Worm (Caenorhabditis elegans) whole organism, young adult: ENCODE data around the gene cwp-3.

Source experiments
- B0019.2 ChIP-seq: fragments of 200-800 bp; sonication (Bioruptor generic); conservative IDR thresholded peaks from 2 replicates; pipeline ENCODE4 v1.3.6; 2022; ENCODE audit warnings: missing genetic modification reagents, missing genetic modification characterization, missing compliant biosample characterization
- B0336.3 ChIP-seq: fragments of 200-800 bp; sonication (Bioruptor generic); IDR thresholded peaks from 2 replicates; pipeline ENCODE4 v1.3.6; 2022; ENCODE audit warnings: missing genetic modification characterization, missing compliant biosample characterization
- C17E4.6 ChIP-seq: fragments of 200-800 bp; sonication (Bioruptor generic); IDR thresholded peaks from 2 replicates; pipeline ENCODE4 v1.3.6; 2022; ENCODE audit warnings: missing genetic modification reagents, missing genetic modification characterization, missing compliant biosample characterization
- F23B12.7 ChIP-seq: sonication (generic microtip); optimal IDR thresholded peaks from 2 replicates; lab custom pipeline; 2017; ENCODE audit warnings: missing genetic modification characterization, mild to moderate bottlenecking, missing compliant biosample characterization, antibody characterized with exemption, moderate library complexity; ENCODE audit not compliant: insufficient read depth
- F49E8.2 ChIP-seq: sonication (generic microtip); optimal IDR thresholded peaks from 3 replicates; lab custom pipeline; 2017; ENCODE audit warnings: missing genetic modification characterization, mild to moderate bottlenecking, missing compliant biosample characterization, antibody characterized with exemption, moderate library complexity; ENCODE audit not compliant: insufficient read depth
- F57A8.1 ChIP-seq: fragments of 200-800 bp; sonication (Bioruptor generic); optimal IDR thresholded peaks from 2 replicates; lab custom pipeline; 2018; ENCODE audit warnings: mild to moderate bottlenecking, missing genetic modification characterization, moderate library complexity, missing compliant biosample characterization
- F57C9.4 ChIP-seq: sonication (generic microtip); optimal IDR thresholded peaks from 2 replicates; lab custom pipeline; 2017; ENCODE audit warnings: mild to moderate bottlenecking, missing genetic modification characterization, missing compliant biosample characterization
- K12H6.12 ChIP-seq: fragments of 200-800 bp; sonication (Bioruptor generic); optimal IDR thresholded peaks from 2 replicates; lab custom pipeline; 2018; ENCODE audit warnings: mild to moderate bottlenecking, missing genetic modification characterization, missing compliant biosample characterization
- Y67H2A.10 ChIP-seq: fragments of 200-800 bp; sonication (Bioruptor generic); conservative IDR thresholded peaks from 2 replicates; pipeline ENCODE4 v1.3.6; 2022; ENCODE audit warnings: missing genetic modification reagents, missing genetic modification characterization, missing compliant biosample characterization
- ZK185.1 ChIP-seq: sonication (generic microtip); optimal IDR thresholded peaks from 2 replicates; lab custom pipeline; 2016; ENCODE audit warnings: mild to moderate bottlenecking, missing genetic modification characterization, missing compliant biosample characterization; ENCODE audit not compliant: poor library complexity, severe bottlenecking
- ama-1 ChIP-seq, 3 experiments: fragments of 150-350 bp in 1 of 3; sonication (generic microtip) in 2 of 3; optimal IDR thresholded peaks; 2 replicates each; lab custom pipeline; 2014 to 2018; ENCODE audit warnings: missing biosample characterization in 2 of 3, missing genetic modification characterization in 2 of 3, missing genetic modification reagents in 2 of 3
- aptf-2 ChIP-seq: fragments of 200-800 bp; sonication (Bioruptor generic); conservative IDR thresholded peaks from 2 replicates; pipeline ENCODE4 v1.3.6; 2022; ENCODE audit warnings: missing genetic modification reagents, missing genetic modification characterization, missing compliant biosample characterization
- cebp-1 ChIP-seq, 2 experiments: fragments of 200-800 bp in 1 of 2; sonication (Bioruptor generic) in 1 of 2; sonication (generic microtip) in 1 of 2; IDR thresholded peaks in 1 of 2; optimal IDR thresholded peaks in 1 of 2; 2 replicates each; pipeline versions ENCODE4 v1.3.6 to Lab custom; 2017 to 2022; ENCODE audit warnings: missing compliant biosample characterization in 2 of 2, missing genetic modification characterization in 2 of 2, mild to moderate bottlenecking in 1 of 2, missing genetic modification reagents in 1 of 2, moderate library complexity in 1 of 2
- ceh-100 ChIP-seq: fragments of 200-800 bp; sonication (Bioruptor generic); IDR thresholded peaks from 2 replicates; pipeline ENCODE4 v1.3.6; 2022; ENCODE audit warnings: missing genetic modification reagents, missing genetic modification characterization, missing compliant biosample characterization
- ceh-27 ChIP-seq: fragments of 200-800 bp; sonication (Bioruptor generic); optimal IDR thresholded peaks from 2 replicates; lab custom pipeline; 2018; ENCODE audit warnings: mild to moderate bottlenecking, missing genetic modification characterization, moderate library complexity, missing compliant biosample characterization
- ceh-40 ChIP-seq: fragments of 200-800 bp; sonication (Bioruptor generic); IDR thresholded peaks from 2 replicates; pipeline ENCODE4 v1.3.6; 2022; ENCODE audit warnings: missing genetic modification characterization, missing compliant biosample characterization
- ceh-58 ChIP-seq: fragments of 200-800 bp; sonication (Bioruptor generic); IDR thresholded peaks from 2 replicates; pipeline ENCODE4 v1.3.6; 2022; ENCODE audit warnings: missing genetic modification characterization, missing compliant biosample characterization
- ceh-79 ChIP-seq: sonication (generic microtip); optimal IDR thresholded peaks from 2 replicates; lab custom pipeline; 2017; ENCODE audit warnings: mild to moderate bottlenecking, missing genetic modification characterization, missing compliant biosample characterization
- ceh-91 ChIP-seq: fragments of 200-800 bp; sonication (Bioruptor generic); IDR thresholded peaks from 2 replicates; pipeline ENCODE4 v1.3.6; 2022; ENCODE audit warnings: missing genetic modification reagents, missing genetic modification characterization, missing compliant biosample characterization
- dox-1 ChIP-seq: fragments of 200-800 bp; sonication (Bioruptor generic); IDR thresholded peaks from 2 replicates; pipeline ENCODE4 v1.3.6; 2022; ENCODE audit warnings: missing genetic modification reagents, missing genetic modification characterization, missing compliant biosample characterization
- dpl-1 ChIP-seq: fragments of 150-350 bp; optimal IDR thresholded peaks from 2 replicates; lab custom pipeline; 2014; ENCODE audit warnings: missing biosample characterization, missing genetic modification reagents, missing genetic modification characterization
- efl-1 ChIP-seq: fragments of 150-350 bp; optimal IDR thresholded peaks from 2 replicates; lab custom pipeline; 2014; ENCODE audit warnings: missing biosample characterization, missing genetic modification reagents, missing genetic modification characterization
- hlh-26 ChIP-seq: fragments of 200-800 bp; sonication (Bioruptor generic); conservative IDR thresholded peaks from 2 replicates; pipeline ENCODE4 v1.3.6; 2022; ENCODE audit warnings: missing genetic modification reagents, missing genetic modification characterization, missing compliant biosample characterization
- hmg-20 ChIP-seq: fragments of 200-800 bp; sonication (Bioruptor generic); IDR thresholded peaks from 2 replicates; pipeline ENCODE4 v1.3.6; 2022; ENCODE audit warnings: missing genetic modification reagents, missing genetic modification characterization, missing compliant biosample characterization
- lin-26 ChIP-seq: fragments of 200-800 bp; sonication (Bioruptor generic); IDR thresholded peaks from 2 replicates; pipeline ENCODE4 v1.3.6; 2022; ENCODE audit warnings: missing genetic modification reagents, missing genetic modification characterization, missing compliant biosample characterization
- lin-35 ChIP-seq, 3 experiments: fragments of 150-350 bp in 2 of 3; sonication (generic microtip) in 1 of 3; optimal IDR thresholded peaks; 2 replicates each; lab custom pipeline; 2014 to 2018; ENCODE audit warnings: missing biosample characterization in 3 of 3, missing genetic modification characterization in 3 of 3, missing genetic modification reagents in 3 of 3
- lir-1 ChIP-seq: fragments of 200-800 bp; sonication (Bioruptor generic); conservative IDR thresholded peaks from 2 replicates; pipeline ENCODE4 v1.3.6; 2022; ENCODE audit warnings: missing genetic modification reagents, missing genetic modification characterization, missing compliant biosample characterization
- madf-6 ChIP-seq: fragments of 200-800 bp; sonication (Bioruptor generic); IDR thresholded peaks from 2 replicates; pipeline ENCODE4 v1.3.6; 2022; ENCODE audit warnings: missing genetic modification reagents, missing genetic modification characterization, missing compliant biosample characterization
- madf-8 ChIP-seq: fragments of 200-800 bp; sonication (Bioruptor generic); conservative IDR thresholded peaks from 2 replicates; pipeline ENCODE4 v1.3.6; 2022; ENCODE audit warnings: missing genetic modification reagents, missing genetic modification characterization, missing compliant biosample characterization
- mcd-1 ChIP-seq: fragments of 200-800 bp; sonication (Bioruptor generic); IDR thresholded peaks from 2 replicates; pipeline ENCODE4 v1.3.6; 2022; ENCODE audit warnings: missing genetic modification reagents, missing genetic modification characterization, missing compliant biosample characterization
- nfya-1 ChIP-seq: sonication (generic microtip); optimal IDR thresholded peaks from 2 replicates; lab custom pipeline; 2017; ENCODE audit warnings: antibody characterized with exemption, missing compliant biosample characterization, missing genetic modification characterization, borderline replicate concordance; ENCODE audit not compliant: insufficient read depth
- nfyb-1 ChIP-seq: fragments of 200-800 bp; sonication (Bioruptor generic); IDR thresholded peaks from 2 replicates; pipeline ENCODE4 v1.3.6; 2022; ENCODE audit warnings: missing genetic modification reagents, missing genetic modification characterization, missing compliant biosample characterization
- nhr-120 ChIP-seq: fragments of 200-800 bp; sonication (Bioruptor generic); IDR thresholded peaks from 2 replicates; pipeline ENCODE4 v1.3.6; 2022; ENCODE audit warnings: missing genetic modification characterization, missing compliant biosample characterization
- nhr-80 ChIP-seq: sonication (generic microtip); optimal IDR thresholded peaks from 2 replicates; lab custom pipeline; 2016; ENCODE audit warnings: missing genetic modification characterization, missing compliant biosample characterization
- pbrm-1 ChIP-seq: fragments of 200-800 bp; sonication (Bioruptor generic); IDR thresholded peaks from 2 replicates; pipeline ENCODE4 v1.3.6; 2022; ENCODE audit warnings: missing genetic modification reagents, missing genetic modification characterization, missing compliant biosample characterization
- rcor-1 ChIP-seq: fragments of 200-800 bp; sonication (Bioruptor generic); IDR thresholded peaks from 2 replicates; pipeline ENCODE4 v1.3.6; 2022; ENCODE audit warnings: missing genetic modification reagents, missing genetic modification characterization, missing compliant biosample characterization
- rpc-1 ChIP-seq, 2 experiments: fragments of 150-350 bp in 1 of 2; sonication (generic microtip) in 1 of 2; optimal IDR thresholded peaks; 2 replicates each; lab custom pipeline; 2014 to 2018; ENCODE audit warnings: missing biosample characterization in 1 of 2, missing genetic modification characterization in 1 of 2, missing genetic modification reagents in 1 of 2, missing genotype in 1 of 2
- sdz-38 ChIP-seq: sonication (generic microtip); optimal IDR thresholded peaks from 2 replicates; lab custom pipeline; 2016; ENCODE audit warnings: missing genotype, missing genetic modification characterization, missing compliant biosample characterization
- snpc-1.3 ChIP-seq: sonication (generic microtip); optimal IDR thresholded peaks from 2 replicates; lab custom pipeline; 2017; ENCODE audit warnings: missing genetic modification characterization, mild to moderate bottlenecking, missing compliant biosample characterization, antibody characterized with exemption, moderate library complexity, missing genotype, missing genetic modification reagents; ENCODE audit not compliant: insufficient read depth
- snpc-3.4 ChIP-seq: sonication (generic microtip); optimal IDR thresholded peaks from 2 replicates; lab custom pipeline; 2017; ENCODE audit warnings: missing genetic modification characterization, mild to moderate bottlenecking, missing compliant biosample characterization, antibody characterized with exemption, moderate library complexity, missing genotype, missing genetic modification reagents
- snpc-4 ChIP-seq, 5 experiments: fragments of 150-350 bp in 1 of 5; sonication (generic microtip) in 4 of 5; optimal IDR thresholded peaks; 2 replicates each; lab custom pipeline; 2014 to 2018; ENCODE audit warnings: missing genetic modification characterization in 5 of 5, missing biosample characterization in 3 of 5, antibody characterized with exemption in 2 of 5, mild to moderate bottlenecking in 2 of 5, missing compliant biosample characterization in 2 of 5, missing genotype in 2 of 5, moderate library complexity in 2 of 5, missing genetic modification reagents in 1 of 5
- ztf-18 ChIP-seq: sonication (generic microtip); optimal IDR thresholded peaks from 2 replicates; lab custom pipeline; 2016; ENCODE audit warnings: missing genotype, mild to moderate bottlenecking, missing genetic modification characterization, missing compliant biosample characterization
- ztf-22 ChIP-seq: fragments of 200-800 bp; sonication (Bioruptor generic); optimal IDR thresholded peaks from 2 replicates; lab custom pipeline; 2018; ENCODE audit warnings: mild to moderate bottlenecking, missing genetic modification characterization, moderate library complexity, missing compliant biosample characterization
- ztf-26 ChIP-seq: sonication (generic microtip); optimal IDR thresholded peaks from 2 replicates; lab custom pipeline; 2017; ENCODE audit warnings: missing genetic modification characterization, missing compliant biosample characterization

The cwp-3 gene

ce11 chrV:4826710-4827380 lies 15.8 kb upstream of the cwp-3 start, which contains the start of the genes hsp-6 and C37H5.5 (continued):
- TF ChIP-seq rcor-1 (GFP tag; lab: Robert Waterston, UW), result peak; percentile 78
- TF ChIP-seq K12H6.12 (tag; lab: Kevin White, UChicago), result peak; percentile 22
- TF ChIP-seq C17E4.6 (GFP tag; lab: Robert Waterston, UW), result 0 out of 2 replicates have a peak, but pooled peaks have one; percentile 63
- peak; percentile 69 for TF ChIP-seq F49E8.2 (tag; lab: Kevin White, UChicago)
- TF ChIP-seq hlh-26 (GFP tag; lab: Robert Waterston, UW), result no peak
- TF ChIP-seq ztf-18, result peak; percentile 47
- TF ChIP-seq snpc-4 (GFP tag; optimal IDR thresholded peaks at IDR 0.05; lab: Kevin White, UChicago), result peak; percentile 17
- peak; percentile 50 to 70 (median 61) for TF ChIP-seq snpc-4 (tag; optimal IDR thresholded peaks at IDR 0.05; lab: Kevin White, UChicago)
- peak; percentile 46; the same call in 1 of the 2 replicates for TF ChIP-seq cebp-1 (GFP tag; IDR thresholded peaks at IDR 0.05; lab: Robert Waterston, UW)
- TF ChIP-seq cebp-1 (tag; optimal IDR thresholded peaks at IDR 0.05; lab: Kevin White, UChicago), result peak; percentile 82
- peak in 1 of 3 experiments; percentile 42 for TF ChIP-seq lin-35 (GFP tag; optimal IDR thresholded peaks at IDR 0.05; lab: Kevin White, UChicago)
- TF ChIP-seq ama-1 (optimal IDR thresholded peaks at IDR 0.05; lab: Kevin White, UChicago), result no peak
- TF ChIP-seq ama-1 (GFP tag; optimal IDR thresholded peaks at IDR 0.05; lab: Kevin White, UChicago), result no peak
- TF ChIP-seq rpc-1 (optimal IDR thresholded peaks at IDR 0.05; lab: Kevin White, UChicago), result peak; percentile 43
- no peak for TF ChIP-seq rpc-1 (tag; optimal IDR thresholded peaks at IDR 0.05; lab: Kevin White, UChicago)
- TF ChIP-seq F23B12.7 (tag; lab: Kevin White, UChicago), result peak; percentile 90
- TF ChIP-seq ztf-22, result no peak
- TF ChIP-seq nfyb-1, result peak; percentile 81
- no peak for TF ChIP-seq nfya-1 (tag; lab: Kevin White, UChicago)
- peak; percentile 64; the same call in 1 of the 2 replicates for TF ChIP-seq lin-26 (GFP tag; lab: Robert Waterston, UW)
- no peak for TF ChIP-seq hmg-20 (GFP tag; lab: Robert Waterston, UW)
- no peak for TF ChIP-seq F57A8.1 (GFP tag; lab: Kevin White, UChicago)
- peak; percentile 38 for TF ChIP-seq ztf-26 (tag; lab: Kevin White, UChicago)
- peak; percentile 55 for TF ChIP-seq snpc-1.3 (tag; lab: Kevin White, UChicago)
- peak; percentile 49 for TF ChIP-seq nhr-80 (tag; lab: Kevin White, UChicago)
- no peak for TF ChIP-seq nhr-120 (GFP tag; lab: Robert Waterston, UW)
- no peak for TF ChIP-seq F57C9.4
- TF ChIP-seq dox-1 (GFP tag; lab: Robert Waterston, UW), result peak; percentile 84
- TF ChIP-seq ceh-79 (tag; lab: Kevin White, UChicago), result no peak
- peak; percentile 59 for TF ChIP-seq snpc-3.4 (tag; lab: Kevin White, UChicago)
- TF ChIP-seq pbrm-1 (GFP tag; lab: Robert Waterston, UW), result peak; percentile 85
- TF ChIP-seq mcd-1 (GFP tag; lab: Robert Waterston, UW), result peak; percentile 77
- peak; percentile 59; the same call in 1 of the 2 replicates for TF ChIP-seq ceh-91
- peak; percentile 73 for TF ChIP-seq ceh-27 (GFP tag; lab: Kevin White, UChicago)
- no peak for TF ChIP-seq B0019.2 (GFP tag; lab: Robert Waterston, UW)
- peak; percentile 45 for TF ChIP-seq efl-1 (GFP tag; lab: Kevin White, UChicago)
- TF ChIP-seq lir-1, result peak; percentile 78
- TF ChIP-seq sdz-38, result no peak
- TF ChIP-seq ceh-40, result no peak
- peak; percentile 11 for TF ChIP-seq dpl-1 (GFP tag; lab: Kevin White, UChicago)
- TF ChIP-seq B0336.3 (GFP tag; lab: Robert Waterston, UW), result peak; percentile 79
- TF ChIP-seq madf-8 (GFP tag; lab: Robert Waterston, UW), result peak; percentile 75
- no peak for TF ChIP-seq aptf-2 (GFP tag; lab: Robert Waterston, UW)
- peak; percentile 79 for TF ChIP-seq ceh-100 (GFP tag; lab: Robert Waterston, UW)
- peak; percentile 91 for TF ChIP-seq madf-6 (GFP tag; lab: Robert Waterston, UW)
- TF ChIP-seq ceh-58 (GFP tag; lab: Robert Waterston, UW), result no peak
- no peak for TF ChIP-seq Y67H2A.10 (GFP tag; lab: Robert Waterston, UW)
- peak; percentile 54 for TF ChIP-seq ZK185.1 (tag; lab: Kevin White, UChicago)
